Fruit fly (Drosophila melanogaster): ENCODE results near the gene CG1368.

The CG1368 gene

DNA sequence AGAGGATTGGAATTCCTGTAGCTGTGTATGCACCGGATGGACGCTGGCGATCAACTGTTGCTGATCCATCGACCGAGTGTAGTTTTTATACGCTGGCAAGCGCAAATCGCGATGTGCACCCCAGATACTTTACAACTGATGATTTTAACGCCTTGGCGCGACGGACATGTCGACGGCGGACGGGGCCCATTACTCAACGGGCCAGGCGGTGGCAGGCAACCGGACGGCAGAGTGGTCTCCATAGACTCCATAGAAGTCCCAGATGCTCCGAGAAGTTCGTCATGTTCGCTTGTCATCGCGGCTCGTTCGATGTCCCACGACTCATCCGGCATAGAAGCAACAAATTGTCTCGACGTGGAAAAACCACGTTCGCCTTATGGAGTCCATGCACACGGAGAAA is 17.4 kb downstream of the CG1368 start, which contains the start of gene CG13403:
Gene CG13403, minus strand, starts transcription at position 101 of the 400 bp plus-strand sequence.
- no peak for TF ChIP-seq CG7372 (GFP tag; IDR thresholded peaks at IDR 0.05)
- TF ChIP-seq sim (GFP tag; IDR thresholded peaks at IDR 0.05): no peak
- TF ChIP-seq da (GFP tag; optimal IDR thresholded peaks at IDR 0.05): no peak
- TF ChIP-seq fru (optimal IDR thresholded peaks at IDR 0.05): no peak
- no peak for TF ChIP-seq CG17186 (GFP tag; optimal IDR thresholded peaks at IDR 0.05)
- TF ChIP-seq Hr39 (optimal IDR thresholded peaks at IDR 0.05): no peak
- no peak for TF ChIP-seq chn (GFP tag; optimal IDR thresholded peaks at IDR 0.05)
- TF ChIP-seq ind (GFP tag; optimal IDR thresholded peaks at IDR 0.05): no peak
- no peak for TF ChIP-seq Dek (tag; optimal IDR thresholded peaks at IDR 0.05)
- no peak for TF ChIP-seq usp (GFP tag; optimal IDR thresholded peaks at IDR 0.05)
- no peak for TF ChIP-seq Opbp (GFP tag; IDR thresholded peaks at IDR 0.05; ENCODE audit: partially characterized antibody)
- TF ChIP-seq Aef1 (GFP tag; IDR thresholded peaks at IDR 0.05): no peak
- no peak for TF ChIP-seq Poxn (GFP tag; IDR thresholded peaks at IDR 0.05)
- no peak for TF ChIP-seq peb (GFP tag; IDR thresholded peaks at IDR 0.05)

dm6 chrX:14193013-14193412 is 18.5 kb downstream of the CG1368 start, which contains the start of gene yl:
Gene yl (plus strand): TSS chrX:14193214.
- peak; percentile 15 for TF ChIP-seq gfzf (GFP tag; optimal IDR thresholded peaks at IDR 0.05)
- peak; percentile 8 for TF ChIP-seq Myb (GFP tag; optimal IDR thresholded peaks at IDR 0.05)
- no peak for TF ChIP-seq CG13123 (GFP tag; optimal IDR thresholded peaks at IDR 0.05)

dm6 chrX:14199967-14200531 is 25.5 kb downstream of the CG1368 start, which contains the start of gene CG11590:
Gene CG11590 (plus strand): TSS chrX:14200178.
- TF ChIP-seq CG10543 (GFP tag; optimal IDR thresholded peaks at IDR 0.05): no peak
- no peak for TF ChIP-seq CG1602 (GFP tag; optimal IDR thresholded peaks at IDR 0.05)
- 0 out of 2 replicates have a peak, but pooled peaks have one; percentile 10 for TF ChIP-seq Drgx (GFP tag; IDR thresholded peaks at IDR 0.05)
- TF ChIP-seq CG18764 (GFP tag; optimal IDR thresholded peaks at IDR 0.05): peak; percentile 96
- no peak for TF ChIP-seq ERR (GFP tag; optimal IDR thresholded peaks at IDR 0.05)
- no peak for TF ChIP-seq CG13424 (tag; optimal IDR thresholded peaks at IDR 0.05)
- TF ChIP-seq CG15696 (tag; optimal IDR thresholded peaks at IDR 0.05): no peak
- peak; percentile 29 for TF ChIP-seq nom (GFP tag; optimal IDR thresholded peaks at IDR 0.05)
- peak; percentile 51 for TF ChIP-seq Myb (GFP tag; optimal IDR thresholded peaks at IDR 0.05)
- peak; percentile 6 for TF ChIP-seq kah (GFP tag; optimal IDR thresholded peaks at IDR 0.05)
- TF ChIP-seq CG7839 (tag; optimal IDR thresholded peaks at IDR 0.05): no peak
- TF ChIP-seq CG13296 (GFP tag; optimal IDR thresholded peaks at IDR 0.05): no peak
- peak; percentile 42 for TF ChIP-seq stwl (tag; optimal IDR thresholded peaks at IDR 0.05)
- TF ChIP-seq CG8290 (GFP tag; optimal IDR thresholded peaks at IDR 0.05): no peak
- TF ChIP-seq CG8290 (tag; optimal IDR thresholded peaks at IDR 0.05): no peak
- peak; percentile 8; the same call in 1 of the 3 replicates for TF ChIP-seq row (GFP tag; IDR thresholded peaks at IDR 0.05)
- TF ChIP-seq Dp (GFP tag; optimal IDR thresholded peaks at IDR 0.05): peak; percentile 40
- TF ChIP-seq insv (GFP tag; optimal IDR thresholded peaks at IDR 0.05): peak in 1 of 2 experiments; percentile 79
- 0 out of 2 replicates have a peak, but pooled peaks have one; percentile 8 for TF ChIP-seq amos (GFP tag; IDR thresholded peaks at IDR 0.05; ENCODE audit: partially characterized antibody)
- peak; percentile 26 for TF ChIP-seq BEAF-32 (GFP tag; optimal IDR thresholded peaks at IDR 0.05)
- peak in 1 of 2 experiments; percentile 28 for TF ChIP-seq crp (GFP tag; optimal IDR thresholded peaks at IDR 0.05)
- TF ChIP-seq mirr (GFP tag; optimal IDR thresholded peaks at IDR 0.05): no peak
- TF ChIP-seq Dll (GFP tag; IDR thresholded peaks at IDR 0.05; ENCODE audit: partially characterized antibody): peak; percentile 36; the same call in 1 of the 4 replicates
- peak; percentile 94 for TF ChIP-seq CG15514 (GFP tag; optimal IDR thresholded peaks at IDR 0.05)
- peak; percentile 84 for TF ChIP-seq MBD-R2 (GFP tag; IDR thresholded peaks at IDR 0.05)
- TF ChIP-seq unc-4 (GFP tag; IDR thresholded peaks at IDR 0.05; ENCODE audit: partially characterized antibody): peak; percentile 28; the same call in 1 of the 2 replicates
- peak; percentile 38 for TF ChIP-seq MESR4 (GFP tag; optimal IDR thresholded peaks at IDR 0.05)
- TF ChIP-seq CG17612 (GFP tag; IDR thresholded peaks at IDR 0.05): no peak
- TF ChIP-seq pzg (GFP tag; optimal IDR thresholded peaks at IDR 0.05): peak; percentile 27
- TF ChIP-seq Xbp1 (GFP tag; optimal IDR thresholded peaks at IDR 0.05): no peak
- no peak for TF ChIP-seq danr (GFP tag; IDR thresholded peaks at IDR 0.05)
- peak; percentile 59 for TF ChIP-seq E2f2 (GFP tag; IDR thresholded peaks at IDR 0.05)

Data from whole organism, embryonic.